Worm (Caenorhabditis elegans): ENCODE data around the gene W04B5.8.

ce11 chrIII:2393666-2394154 is 32.4 kb upstream of the W04B5.8 start:
- TF ChIP-seq ama-1 (optimal IDR thresholded peaks at IDR 0.05) (no peak), snpc-4 (tag; optimal IDR thresholded peaks at IDR 0.05) (no peak), lin-13 (GFP tag; optimal IDR thresholded peaks at IDR 0.05) (peak; percentile 64), unc-130 (GFP tag; optimal IDR thresholded peaks at IDR 0.05) (no peak), attf-4 (tag; optimal IDR thresholded peaks at IDR 0.05) (no peak), pha-4 (GFP tag; IDR thresholded peaks at IDR 0.05) (no peak), pha-4 (tag; optimal IDR thresholded peaks at IDR 0.05) (no peak), ceh-82 (tag; optimal IDR thresholded peaks at IDR 0.05) (no peak), unc-39 (tag; optimal IDR thresholded peaks at IDR 0.05) (no peak), F37D6.2 (tag; optimal IDR thresholded peaks at IDR 0.05) (no peak), mxl-3 (GFP tag; optimal IDR thresholded peaks at IDR 0.05) (no peak)
